Worm (Caenorhabditis elegans) whole organism, L1 larva: ENCODE data around the gene H40L08.3.

Experiments
- Y116A8C.19 ChIP-seq: sonication (generic microtip); optimal IDR thresholded peaks from 2 replicates; lab custom pipeline; 2016; ENCODE audit warnings: missing compliant biosample characterization, missing genetic modification characterization, borderline replicate concordance
- alr-1 ChIP-seq: fragments of 200-800 bp; sonication (Bioruptor generic); optimal IDR thresholded peaks from 2 replicates; lab custom pipeline; 2018; ENCODE audit warnings: borderline replicate concordance, mild to moderate bottlenecking, missing genetic modification characterization, missing compliant biosample characterization
- aly-2 ChIP-seq: fragments of 150-350 bp; optimal IDR thresholded peaks from 2 replicates; lab custom pipeline; 2014; ENCODE audit warnings: missing biosample characterization, missing genetic modification characterization
- blmp-1 ChIP-seq: fragments of 150-350 bp; optimal IDR thresholded peaks from 2 replicates; lab custom pipeline; 2014; ENCODE audit warnings: missing biosample characterization, missing genetic modification characterization
- ceh-63 ChIP-seq: fragments of 200-800 bp; sonication (Bioruptor generic); optimal IDR thresholded peaks from 2 replicates; lab custom pipeline; 2018; ENCODE audit warnings: mild to moderate bottlenecking, missing genetic modification characterization, missing compliant biosample characterization
- ceh-82 ChIP-seq, 3 experiments: fragments of 150-350 bp in 1 of 3; sonication (generic microtip) in 2 of 3; optimal IDR thresholded peaks; 2 replicates each; lab custom pipeline; 2014 to 2017; ENCODE audit warnings: missing biosample characterization in 3 of 3, missing genetic modification characterization in 3 of 3
- ceh-88 ChIP-seq: fragments of 200-800 bp; sonication (Bioruptor generic); IDR thresholded peaks from 2 replicates; pipeline ENCODE4 v1.3.6; 2022; ENCODE audit warnings: missing genetic modification characterization, missing compliant biosample characterization
- ces-1 ChIP-seq: fragments of 150-350 bp; optimal IDR thresholded peaks from 2 replicates; lab custom pipeline; 2014; ENCODE audit warnings: missing biosample characterization, missing genetic modification reagents, missing genetic modification characterization
- dpl-1 ChIP-seq, 3 experiments: fragments of 150-350 bp in 2 of 3; sonication (generic microtip) in 1 of 3; optimal IDR thresholded peaks; 2 replicates each; lab custom pipeline; 2014 to 2017; ENCODE audit warnings: missing biosample characterization in 3 of 3, missing genetic modification characterization in 3 of 3, missing genetic modification reagents in 3 of 3
- dsc-1 ChIP-seq: sonication (generic microtip); optimal IDR thresholded peaks from 2 replicates; lab custom pipeline; 2016; ENCODE audit warnings: mild to moderate bottlenecking, missing genetic modification characterization, missing compliant biosample characterization
- efl-1 ChIP-seq, 4 experiments: fragments of 150-350 bp; optimal IDR thresholded peaks in 3 of 4; peaks in 1 of 4; 1 replicate in 1 of 4; 2 replicates in 3 of 4; lab custom pipeline; 2014; ENCODE audit warnings: missing biosample characterization in 2 of 4, missing genetic modification characterization in 2 of 4, missing genetic modification reagents in 2 of 4
- efl-3 ChIP-seq: fragments of 200-800 bp; sonication (Bioruptor generic); optimal IDR thresholded peaks from 2 replicates; lab custom pipeline; 2018; ENCODE audit warnings: mild to moderate bottlenecking, missing genetic modification characterization, missing compliant biosample characterization
- egl-13 ChIP-seq: sonication (generic microtip); optimal IDR thresholded peaks from 2 replicates; lab custom pipeline; 2016; ENCODE audit warnings: missing genotype, missing genetic modification reagents, missing genetic modification characterization, missing compliant biosample characterization
- elt-2 ChIP-seq: sonication (generic microtip); optimal IDR thresholded peaks from 2 replicates; lab custom pipeline; 2016; ENCODE audit warnings: missing genetic modification characterization, mild to moderate bottlenecking, inconsistent platforms, missing compliant biosample characterization, missing genetic modification reagents
- elt-3 ChIP-seq, 6 experiments: fragments of 150-350 bp in 1 of 6; sonication (generic microtip); optimal IDR thresholded peaks; 2 replicates each; lab custom pipeline; 2017 to 2018; ENCODE audit warnings: missing biosample characterization in 6 of 6, missing genetic modification characterization in 6 of 6, inconsistent platforms in 1 of 6
- ets-5 ChIP-seq: fragments of 200-800 bp; sonication (Bioruptor generic); IDR thresholded peaks from 2 replicates; pipeline ENCODE4 v1.3.6; 2022; ENCODE audit warnings: missing genetic modification characterization, missing compliant biosample characterization
- fkh-8 ChIP-seq: sonication (generic microtip); optimal IDR thresholded peaks from 2 replicates; lab custom pipeline; 2016; ENCODE audit warnings: mild to moderate bottlenecking, missing genetic modification characterization, missing compliant biosample characterization
- grh-1 ChIP-seq: fragments of 200-800 bp; sonication (Bioruptor generic); IDR thresholded peaks from 2 replicates; pipeline ENCODE4 v1.3.6; 2022; ENCODE audit warnings: missing genetic modification reagents, missing genetic modification characterization, missing compliant biosample characterization
- irx-1 ChIP-seq: sonication (generic microtip); optimal IDR thresholded peaks from 2 replicates; lab custom pipeline; 2016; ENCODE audit warnings: missing genetic modification characterization, missing compliant biosample characterization
- isw-1 ChIP-seq: fragments of 200-800 bp; sonication (Bioruptor generic); IDR thresholded peaks from 2 replicates; pipeline ENCODE4 v1.3.6; 2022; ENCODE audit warnings: missing genetic modification characterization, missing compliant biosample characterization
- lin-14 ChIP-seq: fragments of 200-800 bp; sonication (Bioruptor generic); optimal IDR thresholded peaks from 2 replicates; lab custom pipeline; 2018; ENCODE audit warnings: mild to moderate bottlenecking, missing genetic modification characterization, moderate library complexity, missing compliant biosample characterization
- lin-35 ChIP-seq, 2 experiments: fragments of 150-350 bp; optimal IDR thresholded peaks; 2 replicates each; lab custom pipeline; 2014; ENCODE audit warnings: missing biosample characterization in 2 of 2, missing genetic modification characterization in 2 of 2, missing genetic modification reagents in 2 of 2
- lin-39 ChIP-seq: fragments of 150-350 bp; optimal IDR thresholded peaks from 2 replicates; lab custom pipeline; 2014; ENCODE audit warnings: missing biosample characterization, missing genetic modification reagents, missing genetic modification characterization
- mdl-1 ChIP-seq, 2 experiments: fragments of 150-350 bp; optimal IDR thresholded peaks; 2 replicates each; lab custom pipeline; 2014 to 2017; ENCODE audit warnings: missing biosample characterization in 2 of 2, missing genetic modification characterization in 2 of 2, inconsistent platforms in 1 of 2
- mef-2 ChIP-seq: fragments of 150-350 bp; optimal IDR thresholded peaks from 2 replicates; lab custom pipeline; 2014; ENCODE audit warnings: missing biosample characterization, missing genetic modification characterization
- mep-1 ChIP-seq: fragments of 150-350 bp; optimal IDR thresholded peaks from 2 replicates; lab custom pipeline; 2014; ENCODE audit warnings: missing biosample characterization, missing genetic modification characterization
- nhr-11 ChIP-seq: fragments of 150-350 bp; optimal IDR thresholded peaks from 2 replicates; lab custom pipeline; 2014; ENCODE audit warnings: missing biosample characterization, missing genetic modification characterization
- nhr-19 ChIP-seq: fragments of 200-800 bp; sonication (Bioruptor generic); conservative IDR thresholded peaks from 2 replicates; pipeline ENCODE4 v1.3.6; 2022; ENCODE audit warnings: missing genetic modification characterization, missing compliant biosample characterization
- nhr-20 ChIP-seq: sonication (generic microtip); optimal IDR thresholded peaks from 2 replicates; lab custom pipeline; 2016; ENCODE audit warnings: mild to moderate bottlenecking, missing genetic modification characterization, missing compliant biosample characterization
- nhr-84 ChIP-seq: sonication (generic microtip); optimal IDR thresholded peaks from 2 replicates; lab custom pipeline; 2017; ENCODE audit warnings: missing biosample characterization, missing genetic modification characterization
- nhr-85 ChIP-seq: sonication (generic microtip); peaks from one replicate; lab custom pipeline; 2016; ENCODE audit warnings: missing genetic modification characterization, inconsistent platforms, missing compliant biosample characterization
- nhr-90 ChIP-seq: sonication (generic microtip); optimal IDR thresholded peaks from 2 replicates; lab custom pipeline; 2016; ENCODE audit warnings: mild to moderate bottlenecking, missing genetic modification characterization, missing compliant biosample characterization; ENCODE audit not compliant: poor library complexity
- pax-3 ChIP-seq: fragments of 200-800 bp; sonication (Bioruptor generic); optimal IDR thresholded peaks from 2 replicates; lab custom pipeline; 2018; ENCODE audit warnings: mild to moderate bottlenecking, missing genetic modification characterization, moderate library complexity, missing compliant biosample characterization
- skn-1 ChIP-seq: fragments of 150-350 bp; optimal IDR thresholded peaks from 2 replicates; lab custom pipeline; 2014; ENCODE audit warnings: missing biosample characterization, missing genetic modification characterization
- snu-23 ChIP-seq: sonication (generic microtip); optimal IDR thresholded peaks from 2 replicates; lab custom pipeline; 2016; ENCODE audit warnings: missing genetic modification characterization, missing compliant biosample characterization
- sox-4 ChIP-seq: sonication (generic microtip); optimal IDR thresholded peaks from 2 replicates; lab custom pipeline; 2016; ENCODE audit warnings: missing genetic modification characterization, missing compliant biosample characterization
- sptf-1 ChIP-seq: fragments of 150-350 bp; optimal IDR thresholded peaks from 2 replicates; lab custom pipeline; 2014; ENCODE audit warnings: missing biosample characterization, missing genetic modification characterization
- sup-37 ChIP-seq: fragments of 200-800 bp; sonication (Bioruptor generic); optimal IDR thresholded peaks from 2 replicates; lab custom pipeline; 2018; ENCODE audit warnings: mild to moderate bottlenecking, missing genetic modification characterization, missing compliant biosample characterization
- unc-30 ChIP-seq: sonication (generic microtip); optimal IDR thresholded peaks from 2 replicates; lab custom pipeline; 2017; ENCODE audit warnings: missing biosample characterization, missing genetic modification characterization
- unc-86 ChIP-seq: sonication (generic microtip); optimal IDR thresholded peaks from 2 replicates; lab custom pipeline; 2016; ENCODE audit warnings: missing genetic modification characterization, missing compliant biosample characterization
- unc-98 ChIP-seq: fragments of 200-800 bp; sonication (Bioruptor generic); IDR thresholded peaks from 2 replicates; pipeline ENCODE4 v1.3.6; 2022; ENCODE audit warnings: missing genetic modification characterization, missing compliant biosample characterization
- xbp-1 ChIP-seq: sonication (generic microtip); optimal IDR thresholded peaks from 2 replicates; lab custom pipeline; 2016; ENCODE audit warnings: missing genetic modification characterization, missing compliant biosample characterization
- ztf-4 ChIP-seq: fragments of 150-350 bp; optimal IDR thresholded peaks from 2 replicates; lab custom pipeline; 2014; ENCODE audit warnings: missing biosample characterization, missing genetic modification characterization

The H40L08.3 gene

DNA sequence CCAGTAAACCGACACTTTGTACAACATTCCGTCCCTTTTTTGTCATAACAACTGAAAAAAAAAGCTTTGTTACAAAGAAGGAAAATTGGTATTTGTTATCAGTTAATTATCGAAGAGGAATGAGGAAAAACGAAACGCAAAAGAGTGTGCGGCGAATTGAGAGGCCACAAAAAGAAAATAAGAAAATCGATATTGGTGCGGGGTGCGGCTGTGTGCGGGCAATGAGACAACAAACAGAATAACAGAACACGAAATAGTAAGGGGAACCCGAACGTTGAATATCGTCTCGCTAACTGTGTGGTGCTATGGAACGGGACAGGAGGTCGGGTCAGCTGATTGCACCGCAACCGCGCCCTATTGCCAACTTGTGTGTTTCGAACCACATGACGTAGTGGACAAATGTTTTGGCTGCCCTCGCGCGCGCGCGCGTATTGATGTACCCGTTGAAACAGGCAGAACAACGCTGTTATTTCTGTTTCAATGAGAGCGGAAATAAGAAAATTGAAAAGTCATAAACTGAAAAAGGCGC lies 35.3 kb downstream of the H40L08.3 start, which contains the start of gene C18B12.4 (continued):
- TF ChIP-seq efl-1 (optimal IDR thresholded peaks at IDR 0.05; lab: Kevin White, UChicago) (peak; percentile 58 to 69), efl-1 (GFP tag; optimal IDR thresholded peaks at IDR 0.05 in 1 of 2; lab: Kevin White, UChicago) (peak; percentile 63 to 95), sox-4 (no peak), irx-1 (tag; lab: Kevin White, UChicago) (peak; percentile 70), pax-3 (tag; lab: Kevin White, UChicago) (peak; percentile 58), nhr-19 (GFP tag; lab: Robert Waterston, UW) (peak; percentile 87), mdl-1 (tag; optimal IDR thresholded peaks at IDR 0.05; lab: Kevin White, UChicago) (peak in 1 of 2 experiments; percentile 93), ces-1 (GFP tag; lab: Kevin White, UChicago) (no peak), skn-1 (peak; percentile 93), nhr-84 (tag; lab: Kevin White, UChicago) (no peak), sup-37 (GFP tag; lab: Kevin White, UChicago) (peak; percentile 48), dpl-1 (GFP tag; optimal IDR thresholded peaks at IDR 0.05; lab: Kevin White, UChicago) (peak; percentile 70 to 82 (median 77)), dsc-1 (tag; lab: Kevin White, UChicago) (no peak), nhr-90 (tag; lab: Kevin White, UChicago) (peak; percentile 73), unc-98 (GFP tag; lab: Robert Waterston, UW) (no peak), unc-86 (tag; lab: Kevin White, UChicago) (peak; percentile 69), alr-1 (tag; lab: Kevin White, UChicago) (no peak), mep-1 (tag; lab: Kevin White, UChicago) (peak; percentile 77), ztf-4 (tag; lab: Kevin White, UChicago) (peak; percentile 71), ceh-82 (tag; optimal IDR thresholded peaks at IDR 0.05; lab: Kevin White, UChicago) (peak in 2 of 3 experiments; percentile 48 to 93), unc-30 (tag; lab: Kevin White, UChicago) (no peak), mef-2 (tag; lab: Kevin White, UChicago) (no peak), lin-39 (tag; lab: Kevin White, UChicago) (no peak), egl-13 (tag; lab: Kevin White, UChicago) (peak; percentile 25), lin-14 (GFP tag; lab: Kevin White, UChicago) (peak; percentile 97), ets-5 (no peak), xbp-1 (peak; percentile 79), blmp-1 (tag; lab: Kevin White, UChicago) (peak; percentile 63), Y116A8C.19 (tag; lab: Kevin White, UChicago) (no peak), ceh-88 (GFP tag; lab: Robert Waterston, UW) (peak; percentile 74; the same call in 1 of the 2 replicates), nhr-11 (tag; lab: Kevin White, UChicago) (no peak), elt-3 (tag; optimal IDR thresholded peaks at IDR 0.05; lab: Kevin White, UChicago) (peak in 2 of 6 experiments; percentile 69 to 84), fkh-8 (peak; percentile 85)

DNA sequence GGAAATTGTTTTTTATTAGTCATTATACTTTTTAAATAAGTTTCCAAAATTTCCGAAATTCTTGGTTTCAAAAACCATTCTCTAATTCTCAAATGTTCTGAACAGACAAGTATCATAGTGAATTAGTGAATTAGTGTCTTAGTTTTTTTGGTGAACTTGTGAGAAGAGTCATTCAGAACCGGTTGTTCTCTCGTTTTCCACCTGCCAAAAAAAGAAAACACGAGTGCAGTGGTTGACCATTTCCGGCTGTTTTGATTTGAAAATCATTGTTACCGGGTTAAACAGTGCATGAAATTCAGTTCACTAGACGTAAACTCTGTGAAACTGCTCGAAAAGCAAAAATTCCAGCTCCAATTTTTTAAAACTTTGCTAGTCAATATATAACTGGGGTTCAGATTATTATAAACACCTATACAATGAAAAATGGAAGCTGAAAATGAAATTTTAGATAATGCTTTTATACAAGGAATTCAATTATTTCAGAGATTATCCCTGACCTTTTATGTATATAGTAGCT lies 36.1 kb downstream of the H40L08.3 start:
- peak; percentile 54 for TF ChIP-seq grh-1 (GFP tag; lab: Robert Waterston, UW)
- TF ChIP-seq pax-3 (tag; lab: Kevin White, UChicago), result no peak
- TF ChIP-seq elt-2 (tag; lab: Kevin White, UChicago), result no peak
- TF ChIP-seq snu-23 (GFP tag; lab: Kevin White, UChicago), result peak; percentile 10
- TF ChIP-seq isw-1 (GFP tag; lab: Robert Waterston, UW), result no peak
- peak; percentile 80 for TF ChIP-seq nhr-85 (tag; lab: Kevin White, UChicago)
- TF ChIP-seq aly-2 (tag; lab: Kevin White, UChicago), result no peak
- no peak for TF ChIP-seq dpl-1 (GFP tag; optimal IDR thresholded peaks at IDR 0.05; lab: Kevin White, UChicago)
- no peak for TF ChIP-seq sptf-1 (tag; lab: Kevin White, UChicago)
- no peak for TF ChIP-seq ceh-63 (GFP tag; lab: Kevin White, UChicago)
- no peak for TF ChIP-seq nhr-20 (tag; lab: Kevin White, UChicago)
- peak in 1 of 2 experiments; percentile 1 for TF ChIP-seq lin-35 (GFP tag; optimal IDR thresholded peaks at IDR 0.05; lab: Kevin White, UChicago)
- no peak for TF ChIP-seq unc-98 (GFP tag; lab: Robert Waterston, UW)
- no peak for TF ChIP-seq efl-3 (GFP tag; lab: Kevin White, UChicago)
- peak; percentile 51 for TF ChIP-seq lin-14 (GFP tag; lab: Kevin White, UChicago)
- TF ChIP-seq sox-4, result no peak
